Worm (Caenorhabditis elegans): Measurements from ENCODE around the gene sms-1.

sms-1 gene

ce11 chrIV:11467413-11467812 is 30.6 kb downstream of the sms-1 start, which contains the start of gene C10C6.7:
Gene C10C6.7 (minus strand): TSS chrIV:11467513.
- no peak for TF ChIP-seq lin-32 (GFP tag; optimal IDR thresholded peaks at IDR 0.05)
- TF ChIP-seq mab-5 (tag; optimal IDR thresholded peaks at IDR 0.05) = no peak
- no peak for TF ChIP-seq snpc-4 (tag; optimal IDR thresholded peaks at IDR 0.05)
- no peak for TF ChIP-seq ceh-43 (GFP tag; optimal IDR thresholded peaks at IDR 0.05)
- no peak for TF ChIP-seq blmp-1 (tag; optimal IDR thresholded peaks at IDR 0.05)
- TF ChIP-seq hlh-1 (tag; optimal IDR thresholded peaks at IDR 0.05) = no peak
- TF ChIP-seq lsy-2 (tag; optimal IDR thresholded peaks at IDR 0.05) = no peak
- TF ChIP-seq nhr-237 (tag; optimal IDR thresholded peaks at IDR 0.05) = no peak
- no peak for TF ChIP-seq ceh-39 (tag; optimal IDR thresholded peaks at IDR 0.05)
- TF ChIP-seq sptf-1 (tag; optimal IDR thresholded peaks at IDR 0.05) = no peak
- TF ChIP-seq nhr-28 (tag; optimal IDR thresholded peaks at IDR 0.05) = no peak
- TF ChIP-seq flh-1 (GFP tag; optimal IDR thresholded peaks at IDR 0.05) = no peak
- TF ChIP-seq pha-4 (tag; optimal IDR thresholded peaks at IDR 0.05) = no peak
- no peak for TF ChIP-seq ces-1 (GFP tag; optimal IDR thresholded peaks at IDR 0.05)
- no peak for TF ChIP-seq unc-120 (tag; optimal IDR thresholded peaks at IDR 0.05; ENCODE audit: poor library complexity, severe bottlenecking)

- TF ChIP-seq zip-8 (tag; optimal IDR thresholded peaks at IDR 0.05) = no peak
- no peak for TF ChIP-seq ham-2 (GFP tag; optimal IDR thresholded peaks at IDR 0.05)
- no peak for TF ChIP-seq flh-1 (GFP tag; optimal IDR thresholded peaks at IDR 0.05)
- TF ChIP-seq lsy-2 (tag; optimal IDR thresholded peaks at IDR 0.05) = no peak
- TF ChIP-seq ces-1 (GFP tag; optimal IDR thresholded peaks at IDR 0.05) = no peak
- TF ChIP-seq mls-2 (tag; optimal IDR thresholded peaks at IDR 0.05) = no peak
- TF ChIP-seq lin-32 (GFP tag; optimal IDR thresholded peaks at IDR 0.05) = no peak
- no peak for TF ChIP-seq unc-39 (tag; optimal IDR thresholded peaks at IDR 0.05)
- TF ChIP-seq ceh-43 (GFP tag; optimal IDR thresholded peaks at IDR 0.05) = no peak
- TF ChIP-seq ceh-83 (GFP tag; optimal IDR thresholded peaks at IDR 0.05) = no peak
- TF ChIP-seq snpc-4 (tag; optimal IDR thresholded peaks at IDR 0.05) = no peak
- TF ChIP-seq mab-5 (tag; optimal IDR thresholded peaks at IDR 0.05) = no peak
- TF ChIP-seq elt-3 (tag; optimal IDR thresholded peaks at IDR 0.05) = no peak
- TF ChIP-seq nhr-2 (tag; optimal IDR thresholded peaks at IDR 0.05) = no peak
- TF ChIP-seq sptf-1 (tag; optimal IDR thresholded peaks at IDR 0.05) = no peak
- no peak for TF ChIP-seq unc-62 (GFP tag; optimal IDR thresholded peaks at IDR 0.05)
These were observed 32.8 kb downstream of the sms-1 start, which contains the start of gene C10C6.3 for ce11 chrIV:11465125-11465524. Gene C10C6.3 (minus strand): TSS chrIV:11465225.

- TF ChIP-seq mep-1 (tag; optimal IDR thresholded peaks at IDR 0.05) = no peak
- TF ChIP-seq unc-62 (GFP tag; optimal IDR thresholded peaks at IDR 0.05) = no peak
These were observed 36.6 kb downstream of the sms-1 start for ce11 chrIV:11461335-11461734.

ce11 chrIV:11459684-11460083 is 38.3 kb downstream of the sms-1 start, which contains the start of gene npr-3:
Gene npr-3 (plus strand): TSS chrIV:11459984.
- TF ChIP-seq lin-32 (GFP tag; optimal IDR thresholded peaks at IDR 0.05) = no peak
- TF ChIP-seq mls-2 (tag; optimal IDR thresholded peaks at IDR 0.05) = no peak
- no peak for TF ChIP-seq elt-1 (tag; optimal IDR thresholded peaks at IDR 0.05; ENCODE audit: borderline replicate concordance, insufficient read depth)
- TF ChIP-seq lin-13 (tag; optimal IDR thresholded peaks at IDR 0.05) = no peak
- TF ChIP-seq ztf-11 (tag; optimal IDR thresholded peaks at IDR 0.05) = no peak

ce11 chrIV:11458700-11459263 is 39.2 kb downstream of the sms-1 start:
- TF ChIP-seq ceh-83 (GFP tag; optimal IDR thresholded peaks at IDR 0.05) (no peak), nhr-76 (tag; optimal IDR thresholded peaks at IDR 0.05) (no peak), ztf-11 (tag; optimal IDR thresholded peaks at IDR 0.05) (no peak), ceh-43 (GFP tag; optimal IDR thresholded peaks at IDR 0.05) (no peak), ces-1 (GFP tag; optimal IDR thresholded peaks at IDR 0.05) (no peak), ham-2 (GFP tag; optimal IDR thresholded peaks at IDR 0.05) (no peak), mls-2 (tag; optimal IDR thresholded peaks at IDR 0.05) (no peak), lin-32 (GFP tag; optimal IDR thresholded peaks at IDR 0.05) (no peak), elt-3 (tag; optimal IDR thresholded peaks at IDR 0.05) (no peak), M03D4.4 (tag; optimal IDR thresholded peaks at IDR 0.05) (no peak), pha-4 (tag; optimal IDR thresholded peaks at IDR 0.05) (no peak), bed-3 (GFP tag; optimal IDR thresholded peaks at IDR 0.05) (no peak)

- TF ChIP-seq mls-2 (tag; optimal IDR thresholded peaks at IDR 0.05) = no peak
- TF ChIP-seq nhr-237 (tag; optimal IDR thresholded peaks at IDR 0.05) = no peak
- no peak for TF ChIP-seq unc-39 (tag; optimal IDR thresholded peaks at IDR 0.05)
- TF ChIP-seq elt-3 (tag; optimal IDR thresholded peaks at IDR 0.05) = no peak
- no peak for TF ChIP-seq nhr-28 (tag; optimal IDR thresholded peaks at IDR 0.05)
- no peak for TF ChIP-seq ces-1 (GFP tag; optimal IDR thresholded peaks at IDR 0.05)
- TF ChIP-seq cnd-1 (tag; optimal IDR thresholded peaks at IDR 0.05) = no peak
- TF ChIP-seq hlh-1 (tag; optimal IDR thresholded peaks at IDR 0.05) = no peak
- TF ChIP-seq lin-32 (GFP tag; optimal IDR thresholded peaks at IDR 0.05) = no peak
- no peak for TF ChIP-seq lsy-2 (tag; optimal IDR thresholded peaks at IDR 0.05)
- no peak for TF ChIP-seq elt-1 (tag; optimal IDR thresholded peaks at IDR 0.05; ENCODE audit: borderline replicate concordance, insufficient read depth)
- TF ChIP-seq mab-5 (tag; optimal IDR thresholded peaks at IDR 0.05) = no peak
- no peak for TF ChIP-seq nhr-12 (tag; optimal IDR thresholded peaks at IDR 0.05)
These were observed 42.1 kb downstream of the sms-1 start for ce11 chrIV:11455824-11456223.
